Worm (Caenorhabditis elegans): Measurements from ENCODE around the gene smf-2.

- no peak for TF ChIP-seq ztf-23 (GFP tag; IDR thresholded peaks at IDR 0.05)
- TF ChIP-seq tab-1 (GFP tag; IDR thresholded peaks at IDR 0.05) = no peak
- TF ChIP-seq med-1 (GFP tag; optimal IDR thresholded peaks at IDR 0.05; ENCODE audit: insufficient read depth) = no peak
- no peak for TF ChIP-seq T22C8.4 (GFP tag; IDR thresholded peaks at IDR 0.05)
- no peak for TF ChIP-seq cog-1 (tag; optimal IDR thresholded peaks at IDR 0.05)
- TF ChIP-seq flt-1 (GFP tag; IDR thresholded peaks at IDR 0.05) = no peak
These were observed 51.0 kb downstream of the smf-2 start for ce11 chrX:6667468-6667867.

Measured in whole organism, midembryonic.